Fruit fly (Drosophila melanogaster): ENCODE data around the gene pbl.

The pbl gene

DNA sequence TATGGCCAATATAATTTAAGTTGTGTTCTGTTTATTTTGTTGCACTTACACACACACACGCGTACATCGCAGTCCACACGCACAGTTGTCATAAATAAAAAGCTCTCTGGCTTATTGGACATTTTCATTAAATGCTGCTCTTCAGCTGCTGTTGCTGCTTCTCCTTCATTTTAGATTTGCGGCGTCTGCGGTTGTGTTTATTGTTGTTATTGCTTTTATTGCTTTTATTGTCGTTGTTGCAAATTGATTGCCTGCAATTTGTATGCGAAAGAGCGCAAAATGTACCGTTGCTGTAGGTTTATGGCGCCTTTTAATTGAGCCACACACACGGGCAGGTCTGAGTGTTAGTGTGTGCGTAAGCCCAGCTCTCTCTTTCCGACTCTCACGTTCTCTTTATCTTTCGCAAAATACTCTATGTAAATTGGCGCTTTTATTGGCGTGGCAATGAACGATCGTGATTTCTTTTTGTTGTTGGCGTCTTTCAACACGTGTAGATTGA is 48.4 kb downstream of the pbl start:
- no peak for TF ChIP-seq lola (GFP tag; optimal IDR thresholded peaks at IDR 0.05)
- no peak for TF ChIP-seq Rel (GFP tag; optimal IDR thresholded peaks at IDR 0.05)
- no peak for TF ChIP-seq Rel (tag; optimal IDR thresholded peaks at IDR 0.05)
- no peak for TF ChIP-seq tai (GFP tag; optimal IDR thresholded peaks at IDR 0.05)
- TF ChIP-seq Hnf4 (GFP tag; optimal IDR thresholded peaks at IDR 0.05), result no peak
- TF ChIP-seq foxo (GFP tag; optimal IDR thresholded peaks at IDR 0.05), result no peak
- no peak for TF ChIP-seq jim (GFP tag; optimal IDR thresholded peaks at IDR 0.05)
- TF ChIP-seq Myc (optimal IDR thresholded peaks at IDR 0.05), result no peak
- no peak for TF ChIP-seq N (GFP tag; optimal IDR thresholded peaks at IDR 0.05)
- no peak for TF ChIP-seq CrebA (GFP tag; optimal IDR thresholded peaks at IDR 0.05; ENCODE audit: borderline replicate concordance)
- no peak for TF ChIP-seq dl (GFP tag; optimal IDR thresholded peaks at IDR 0.05; ENCODE audit: insufficient read depth in 1 of 2, partially characterized antibody in 2 of 2)

DNA sequence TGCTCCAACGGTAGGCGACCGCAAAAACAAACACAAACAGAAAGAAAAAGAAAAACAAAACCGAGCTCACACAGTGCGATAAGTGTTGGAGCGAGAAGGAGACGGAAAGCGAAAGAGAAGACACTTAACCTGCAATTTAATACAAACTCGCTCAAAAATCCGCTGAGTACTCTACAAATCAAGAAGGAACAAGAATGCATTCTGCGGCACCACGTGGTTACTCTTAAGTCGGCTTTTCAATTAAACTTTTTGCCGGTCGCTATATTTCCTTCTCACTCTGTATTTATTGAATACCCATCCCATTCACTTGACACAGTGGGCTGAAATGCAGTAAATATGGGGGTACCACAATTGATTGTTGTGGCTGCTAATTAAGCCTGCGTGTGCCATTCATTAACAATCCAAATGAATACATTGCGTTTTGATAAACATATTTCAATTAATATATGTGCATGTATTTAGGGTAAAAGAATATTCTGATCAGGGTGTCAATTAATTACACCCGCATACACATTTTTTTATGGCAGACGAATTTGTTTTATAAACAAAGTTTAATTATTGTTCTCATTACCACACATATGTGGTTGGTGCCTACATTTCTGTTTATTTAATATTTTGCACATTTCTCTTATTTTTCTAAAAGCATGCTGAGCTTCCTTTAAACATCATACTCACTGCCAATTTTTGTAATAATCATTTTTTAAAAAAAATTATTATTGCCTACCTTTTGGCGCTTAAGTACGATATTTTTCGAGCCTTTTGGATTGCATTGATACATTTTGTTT is 49.3 kb downstream of the pbl start:
- no peak for TF ChIP-seq fru (GFP tag; optimal IDR thresholded peaks at IDR 0.05)
- TF ChIP-seq Dif (GFP tag; optimal IDR thresholded peaks at IDR 0.05; ENCODE audit: partially characterized antibody), result no peak
- peak; percentile 8 for TF ChIP-seq woc (GFP tag; optimal IDR thresholded peaks at IDR 0.05)
- no peak for TF ChIP-seq Hr83 (GFP tag; optimal IDR thresholded peaks at IDR 0.05; ENCODE audit: poor library complexity, severe bottlenecking)
- TF ChIP-seq Myc (optimal IDR thresholded peaks at IDR 0.05), result no peak
- no peak for TF ChIP-seq Hnf4 (GFP tag; optimal IDR thresholded peaks at IDR 0.05)
- TF ChIP-seq Mio (GFP tag; optimal IDR thresholded peaks at IDR 0.05), result no peak
- TF ChIP-seq dmrt93B (GFP tag; optimal IDR thresholded peaks at IDR 0.05), result peak; percentile 2
- no peak for TF ChIP-seq Sp1 (GFP tag; optimal IDR thresholded peaks at IDR 0.05)
- TF ChIP-seq Rel (GFP tag; optimal IDR thresholded peaks at IDR 0.05), result no peak
- peak; percentile 35 for TF ChIP-seq Rel (tag; optimal IDR thresholded peaks at IDR 0.05)
- TF ChIP-seq dl (GFP tag; optimal IDR thresholded peaks at IDR 0.05; ENCODE audit: insufficient read depth in 1 of 2, partially characterized antibody in 2 of 2), result no peak
- TF ChIP-seq Vsx2 (GFP tag; optimal IDR thresholded peaks at IDR 0.05; ENCODE audit: partially characterized antibody), result no peak
- no peak for TF ChIP-seq usp (GFP tag; optimal IDR thresholded peaks at IDR 0.05)
- TF ChIP-seq Abd-B (GFP tag; optimal IDR thresholded peaks at IDR 0.05), result no peak
- TF ChIP-seq rgr (GFP tag; optimal IDR thresholded peaks at IDR 0.05), result no peak
- no peak for TF ChIP-seq ey (GFP tag; optimal IDR thresholded peaks at IDR 0.05)
- TF ChIP-seq foxo (GFP tag; optimal IDR thresholded peaks at IDR 0.05), result peak in 1 of 2 experiments; percentile 45
- no peak for TF ChIP-seq dsf (GFP tag; optimal IDR thresholded peaks at IDR 0.05; ENCODE audit: borderline replicate concordance)
- TF ChIP-seq CG9705 (GFP tag; optimal IDR thresholded peaks at IDR 0.05), result no peak
- no peak for TF ChIP-seq psq (GFP tag; optimal IDR thresholded peaks at IDR 0.05)
- no peak for TF ChIP-seq sage (GFP tag; optimal IDR thresholded peaks at IDR 0.05)
- no peak for TF ChIP-seq Jra (GFP tag; optimal IDR thresholded peaks at IDR 0.05)
- no peak for TF ChIP-seq pan (optimal IDR thresholded peaks at IDR 0.05)
- no peak for TF ChIP-seq brk (GFP tag; optimal IDR thresholded peaks at IDR 0.05)
- TF ChIP-seq N (GFP tag; optimal IDR thresholded peaks at IDR 0.05), result no peak
- no peak for TF ChIP-seq CG32264 (GFP tag; optimal IDR thresholded peaks at IDR 0.05)
- no peak for TF ChIP-seq Hr78 (GFP tag; optimal IDR thresholded peaks at IDR 0.05)
- TF ChIP-seq sv (GFP tag; optimal IDR thresholded peaks at IDR 0.05), result peak; percentile 14

DNA sequence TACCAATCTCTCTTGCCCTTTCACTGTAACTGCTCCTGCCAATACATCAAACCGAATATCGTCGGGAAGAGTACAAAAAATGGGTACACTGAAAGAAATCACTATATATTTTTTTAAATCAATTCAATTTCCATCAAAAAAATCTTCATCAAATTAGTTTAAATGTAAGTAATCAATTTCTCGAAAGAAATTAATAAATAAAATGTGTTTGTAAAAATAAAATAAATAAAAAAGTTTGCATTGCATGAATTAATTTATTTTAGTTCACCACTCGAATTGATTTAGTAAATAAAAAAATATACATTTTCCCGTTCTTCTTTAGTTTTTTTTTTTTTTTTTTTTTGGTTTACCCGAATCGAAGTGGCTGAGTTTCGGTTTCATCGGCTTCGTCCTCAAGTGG is 49.9 kb downstream of the pbl start:
- no peak for TF ChIP-seq Abd-B (GFP tag; optimal IDR thresholded peaks at IDR 0.05)
- TF ChIP-seq dsf (GFP tag; optimal IDR thresholded peaks at IDR 0.05; ENCODE audit: borderline replicate concordance), result no peak
- peak; percentile 56 for TF ChIP-seq h (GFP tag; optimal IDR thresholded peaks at IDR 0.05)
- no peak for TF ChIP-seq usp (GFP tag; optimal IDR thresholded peaks at IDR 0.05)
- TF ChIP-seq pan (optimal IDR thresholded peaks at IDR 0.05), result no peak
- peak; percentile 22 for TF ChIP-seq rgr (GFP tag; optimal IDR thresholded peaks at IDR 0.05)
- peak; percentile 48 for TF ChIP-seq fru (GFP tag; optimal IDR thresholded peaks at IDR 0.05)
- no peak for TF ChIP-seq Rel (GFP tag; optimal IDR thresholded peaks at IDR 0.05)
- no peak for TF ChIP-seq Rel (tag; optimal IDR thresholded peaks at IDR 0.05)
- TF ChIP-seq OdsH (GFP tag; optimal IDR thresholded peaks at IDR 0.05), result peak; percentile 56
- no peak for TF ChIP-seq Myc (optimal IDR thresholded peaks at IDR 0.05)
- no peak for TF ChIP-seq GATAd (GFP tag; optimal IDR thresholded peaks at IDR 0.05)
- no peak for TF ChIP-seq Hnf4 (GFP tag; optimal IDR thresholded peaks at IDR 0.05)
- peak; percentile 19 for TF ChIP-seq Dfd (GFP tag; optimal IDR thresholded peaks at IDR 0.05)
- peak; percentile 42 for TF ChIP-seq brk (GFP tag; optimal IDR thresholded peaks at IDR 0.05)
- peak; percentile 60 for TF ChIP-seq psq (GFP tag; optimal IDR thresholded peaks at IDR 0.05)
- TF ChIP-seq Sp1 (GFP tag; optimal IDR thresholded peaks at IDR 0.05), result peak; percentile 13

Measured in whole organism, wandering third instar larva.